Worm (Caenorhabditis elegans) whole organism, mixed stage, embryonic: ENCODE measurements around the gene txt-12.

ENCODE experiments used
- bed-3 ChIP-seq: fragments of 200-800 bp; sonication (Bioruptor generic); optimal IDR thresholded peaks from 3 replicates; lab custom pipeline; 2018; ENCODE audit warnings: mild to moderate bottlenecking, missing genetic modification characterization, moderate library complexity, missing compliant biosample characterization
- ceh-39 ChIP-seq: fragments of 150-350 bp; optimal IDR thresholded peaks from 2 replicates; lab custom pipeline; 2014; ENCODE audit warnings: missing biosample characterization, missing genetic modification characterization
- ces-1 ChIP-seq: fragments of 150-350 bp; optimal IDR thresholded peaks from 2 replicates; lab custom pipeline; 2014; ENCODE audit warnings: missing biosample characterization, missing genetic modification reagents, missing genetic modification characterization
- ham-2 ChIP-seq: fragments of 200-800 bp; sonication (Bioruptor generic); optimal IDR thresholded peaks from 2 replicates; lab custom pipeline; 2018; ENCODE audit warnings: mild to moderate bottlenecking, missing genetic modification characterization, missing compliant biosample characterization
- mep-1 ChIP-seq: fragments of 150-350 bp; optimal IDR thresholded peaks from 2 replicates; lab custom pipeline; 2017; ENCODE audit warnings: missing biosample characterization, missing genetic modification reagents, missing genetic modification characterization, inconsistent platforms
- nhr-237 ChIP-seq: fragments of 150-350 bp; optimal IDR thresholded peaks from 2 replicates; lab custom pipeline; 2014; ENCODE audit warnings: missing biosample characterization, missing genetic modification characterization
- nhr-28 ChIP-seq: fragments of 150-350 bp; optimal IDR thresholded peaks from 2 replicates; lab custom pipeline; 2014; ENCODE audit warnings: missing biosample characterization, missing genetic modification characterization
- snpc-4 ChIP-seq: fragments of 150-350 bp; optimal IDR thresholded peaks from 2 replicates; lab custom pipeline; 2014; ENCODE audit warnings: missing biosample characterization, missing genetic modification characterization

DNA sequence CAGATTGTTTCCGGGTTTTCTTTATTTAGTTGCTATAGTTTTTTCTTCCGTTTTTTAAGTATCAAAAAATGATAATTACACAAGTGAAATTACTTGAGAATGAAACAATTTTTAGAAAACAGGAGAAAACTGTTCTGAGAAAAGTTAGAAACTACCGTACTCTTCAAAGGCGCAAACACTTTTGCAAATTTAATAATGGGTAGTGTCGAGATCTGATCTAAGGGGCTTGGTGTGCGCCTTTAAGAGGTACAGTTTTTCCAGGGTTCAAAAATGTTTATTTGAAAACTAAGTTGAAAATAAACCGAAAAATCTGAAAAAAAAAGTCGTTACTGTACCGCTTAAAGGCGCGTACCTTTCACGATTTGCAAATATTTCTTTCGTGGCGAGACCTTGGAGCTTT lies 32.2 kb upstream of the txt-12 start:
- TF ChIP-seq bed-3 (GFP tag; lab: Kevin White, UChicago) (no peak), snpc-4 (tag; lab: Kevin White, UChicago) (no peak), nhr-28 (tag; lab: Kevin White, UChicago) (no peak), mep-1 (no peak), nhr-237 (tag; lab: Kevin White, UChicago) (no peak), ceh-39 (tag; lab: Kevin White, UChicago) (no peak), ham-2 (GFP tag; lab: Kevin White, UChicago) (no peak), ces-1 (GFP tag; lab: Kevin White, UChicago) (no peak)
